Worm (Caenorhabditis elegans) whole organism, L1 larva: ENCODE measurements around the gene rpoa-1.
A peak's percentile ranks its signal among the peaks of the same experiment; 100 is the strongest.

Source experiments
- C16A3.4 ChIP-seq: fragments of 150-350 bp; optimal IDR thresholded peaks from 2 replicates; lab custom pipeline; 2014; ENCODE audit warnings: missing biosample characterization, missing genetic modification characterization
- F16B12.6 ChIP-seq: fragments of 150-350 bp; optimal IDR thresholded peaks from 2 replicates; lab custom pipeline; 2014; ENCODE audit warnings: missing biosample characterization, missing genetic modification characterization
- aha-1 ChIP-seq: fragments of 150-350 bp; optimal IDR thresholded peaks from 2 replicates; lab custom pipeline; 2014; ENCODE audit warnings: missing biosample characterization, missing genetic modification characterization
- aly-2 ChIP-seq: fragments of 150-350 bp; optimal IDR thresholded peaks from 2 replicates; lab custom pipeline; 2014; ENCODE audit warnings: missing biosample characterization, missing genetic modification characterization
- ama-1 ChIP-seq: fragments of 150-350 bp; optimal IDR thresholded peaks from 2 replicates; lab custom pipeline; 2014
- blmp-1 ChIP-seq: fragments of 150-350 bp; optimal IDR thresholded peaks from 2 replicates; lab custom pipeline; 2014; ENCODE audit warnings: missing biosample characterization, missing genetic modification characterization
- ceh-88 ChIP-seq: fragments of 200-800 bp; sonication (Bioruptor generic); IDR thresholded peaks from 2 replicates; pipeline ENCODE4 v1.3.6; 2022; ENCODE audit warnings: missing genetic modification characterization, missing compliant biosample characterization
- ceh-90 ChIP-seq: sonication (generic microtip); optimal IDR thresholded peaks from 2 replicates; lab custom pipeline; 2016; ENCODE audit warnings: missing genetic modification characterization, missing compliant biosample characterization
- dpl-1 ChIP-seq, 3 experiments: fragments of 150-350 bp in 2 of 3; sonication (generic microtip) in 1 of 3; optimal IDR thresholded peaks; 2 replicates each; lab custom pipeline; 2014 to 2017; ENCODE audit warnings: missing biosample characterization in 3 of 3, missing genetic modification characterization in 3 of 3, missing genetic modification reagents in 3 of 3
- dsc-1 ChIP-seq: sonication (generic microtip); optimal IDR thresholded peaks from 2 replicates; lab custom pipeline; 2016; ENCODE audit warnings: mild to moderate bottlenecking, missing genetic modification characterization, missing compliant biosample characterization
- efl-1 ChIP-seq, 4 experiments: fragments of 150-350 bp; optimal IDR thresholded peaks in 3 of 4; peaks in 1 of 4; 1 replicate in 1 of 4; 2 replicates in 3 of 4; lab custom pipeline; 2014; ENCODE audit warnings: missing biosample characterization in 2 of 4, missing genetic modification characterization in 2 of 4, missing genetic modification reagents in 2 of 4
- efl-3 ChIP-seq: fragments of 200-800 bp; sonication (Bioruptor generic); optimal IDR thresholded peaks from 2 replicates; lab custom pipeline; 2018; ENCODE audit warnings: mild to moderate bottlenecking, missing genetic modification characterization, missing compliant biosample characterization
- egl-13 ChIP-seq: sonication (generic microtip); optimal IDR thresholded peaks from 2 replicates; lab custom pipeline; 2016; ENCODE audit warnings: missing genotype, missing genetic modification reagents, missing genetic modification characterization, missing compliant biosample characterization
- ets-5 ChIP-seq: fragments of 200-800 bp; sonication (Bioruptor generic); IDR thresholded peaks from 2 replicates; pipeline ENCODE4 v1.3.6; 2022; ENCODE audit warnings: missing genetic modification characterization, missing compliant biosample characterization
- fkh-8 ChIP-seq: sonication (generic microtip); optimal IDR thresholded peaks from 2 replicates; lab custom pipeline; 2016; ENCODE audit warnings: mild to moderate bottlenecking, missing genetic modification characterization, missing compliant biosample characterization
- irx-1 ChIP-seq: sonication (generic microtip); optimal IDR thresholded peaks from 2 replicates; lab custom pipeline; 2016; ENCODE audit warnings: missing genetic modification characterization, missing compliant biosample characterization
- jun-1 ChIP-seq: fragments of 150-350 bp; optimal IDR thresholded peaks from 2 replicates; lab custom pipeline; 2014; ENCODE audit warnings: missing biosample characterization, missing genetic modification reagents, missing genetic modification characterization
- lin-35 ChIP-seq, 2 experiments: fragments of 150-350 bp; optimal IDR thresholded peaks; 2 replicates each; lab custom pipeline; 2014; ENCODE audit warnings: missing biosample characterization in 2 of 2, missing genetic modification characterization in 2 of 2, missing genetic modification reagents in 2 of 2
- lsy-2 ChIP-seq, 2 experiments: fragments of 150-350 bp; optimal IDR thresholded peaks; 2 replicates each; lab custom pipeline; 2014; ENCODE audit warnings: missing biosample characterization in 2 of 2, missing genetic modification characterization in 2 of 2
- mep-1 ChIP-seq: fragments of 150-350 bp; optimal IDR thresholded peaks from 2 replicates; lab custom pipeline; 2014; ENCODE audit warnings: missing biosample characterization, missing genetic modification characterization
- nhr-19 ChIP-seq: fragments of 200-800 bp; sonication (Bioruptor generic); conservative IDR thresholded peaks from 2 replicates; pipeline ENCODE4 v1.3.6; 2022; ENCODE audit warnings: missing genetic modification characterization, missing compliant biosample characterization
- nhr-28 ChIP-seq: fragments of 150-350 bp; optimal IDR thresholded peaks from 2 replicates; lab custom pipeline; 2014; ENCODE audit warnings: missing biosample characterization, missing genetic modification characterization
- nhr-47 ChIP-seq: sonication (generic microtip); optimal IDR thresholded peaks from 2 replicates; lab custom pipeline; 2016; ENCODE audit warnings: mild to moderate bottlenecking, missing genetic modification characterization, moderate library complexity, missing compliant biosample characterization
- nhr-71 ChIP-seq: sonication (generic microtip); optimal IDR thresholded peaks from 2 replicates; lab custom pipeline; 2016; ENCODE audit warnings: mild to moderate bottlenecking, missing genetic modification characterization, moderate library complexity, missing compliant biosample characterization
- nhr-76 ChIP-seq: sonication (generic microtip); optimal IDR thresholded peaks from 2 replicates; lab custom pipeline; 2017; ENCODE audit warnings: missing biosample characterization, missing genetic modification characterization
- nhr-77 ChIP-seq: fragments of 150-350 bp; optimal IDR thresholded peaks from 2 replicates; lab custom pipeline; 2014; ENCODE audit warnings: missing biosample characterization, missing genetic modification characterization
- nhr-85 ChIP-seq: sonication (generic microtip); peaks from one replicate; lab custom pipeline; 2016; ENCODE audit warnings: missing genetic modification characterization, inconsistent platforms, missing compliant biosample characterization
- pqm-1 ChIP-seq: sonication (generic microtip); optimal IDR thresholded peaks from 3 replicates; lab custom pipeline; 2017; ENCODE audit warnings: missing biosample characterization, missing genetic modification characterization
- snu-23 ChIP-seq: sonication (generic microtip); optimal IDR thresholded peaks from 2 replicates; lab custom pipeline; 2016; ENCODE audit warnings: missing genetic modification characterization, missing compliant biosample characterization
- sptf-1 ChIP-seq: fragments of 150-350 bp; optimal IDR thresholded peaks from 2 replicates; lab custom pipeline; 2014; ENCODE audit warnings: missing biosample characterization, missing genetic modification characterization
- tbx-2 ChIP-seq: sonication (generic microtip); optimal IDR thresholded peaks from 2 replicates; lab custom pipeline; 2016; ENCODE audit warnings: missing genetic modification characterization, missing compliant biosample characterization
- tlp-1 ChIP-seq: fragments of 150-350 bp; optimal IDR thresholded peaks from 2 replicates; lab custom pipeline; 2014; ENCODE audit warnings: missing biosample characterization, missing genetic modification characterization
- unc-130 ChIP-seq: fragments of 150-350 bp; optimal IDR thresholded peaks from 2 replicates; lab custom pipeline; 2017; ENCODE audit warnings: missing biosample characterization, missing genetic modification characterization, inconsistent platforms
- unc-30 ChIP-seq: sonication (generic microtip); optimal IDR thresholded peaks from 2 replicates; lab custom pipeline; 2017; ENCODE audit warnings: missing biosample characterization, missing genetic modification characterization
- xbp-1 ChIP-seq: sonication (generic microtip); optimal IDR thresholded peaks from 2 replicates; lab custom pipeline; 2016; ENCODE audit warnings: missing genetic modification characterization, missing compliant biosample characterization
- zag-1 ChIP-seq: fragments of 150-350 bp; optimal IDR thresholded peaks from 2 replicates; lab custom pipeline; 2014; ENCODE audit warnings: missing biosample characterization, missing genetic modification characterization

The rpoa-1 gene

DNA sequence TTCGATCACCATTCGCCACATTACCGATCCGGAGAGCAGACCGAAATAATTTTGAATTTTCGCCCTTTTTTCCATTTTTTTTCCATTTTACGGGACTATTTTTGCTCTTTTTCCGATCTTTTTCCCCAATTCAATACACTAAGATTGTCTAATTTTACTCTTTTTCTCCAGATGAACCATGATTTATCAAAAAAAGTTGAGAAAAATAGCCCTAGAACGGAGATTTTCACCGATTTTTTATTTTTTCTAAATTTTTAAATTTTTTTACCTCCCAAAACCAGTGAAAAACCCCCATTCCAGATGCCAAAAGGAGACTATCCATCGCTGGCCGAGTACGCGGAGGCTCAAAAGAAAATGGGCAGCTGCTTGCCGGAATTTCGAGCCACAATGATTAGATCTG is 34.8 kb upstream of the rpoa-1 start, which contains the start of gene Y54G9A.9:
Gene Y54G9A.9 (plus strand): TSS at position 301 of the 400 bp plus-strand sequence.
- no peak for TF ChIP-seq irx-1
- no peak for TF ChIP-seq sptf-1 (tag; lab: Kevin White, UChicago)
- no peak for TF ChIP-seq ceh-88 (GFP tag; lab: Robert Waterston, UW)
- TF ChIP-seq unc-30 (tag; lab: Kevin White, UChicago), result no peak
- TF ChIP-seq nhr-71, result no peak
- no peak for TF ChIP-seq egl-13 (tag; lab: Kevin White, UChicago)
- TF ChIP-seq efl-3, result no peak
- no peak for TF ChIP-seq C16A3.4 (tag; lab: Kevin White, UChicago)
- TF ChIP-seq mep-1 (tag; lab: Kevin White, UChicago), result no peak
- no peak for TF ChIP-seq nhr-47 (tag; lab: Kevin White, UChicago)
- no peak for TF ChIP-seq dsc-1 (tag; lab: Kevin White, UChicago)
- no peak for TF ChIP-seq dpl-1 (GFP tag; optimal IDR thresholded peaks at IDR 0.05; lab: Kevin White, UChicago)
- no peak for TF ChIP-seq ceh-90 (tag; lab: Kevin White, UChicago)
- no peak for TF ChIP-seq tbx-2 (tag; lab: Kevin White, UChicago)
- no peak for TF ChIP-seq blmp-1 (tag; lab: Kevin White, UChicago)
- TF ChIP-seq ama-1, result no peak
- TF ChIP-seq zag-1 (tag; lab: Kevin White, UChicago), result no peak

DNA sequence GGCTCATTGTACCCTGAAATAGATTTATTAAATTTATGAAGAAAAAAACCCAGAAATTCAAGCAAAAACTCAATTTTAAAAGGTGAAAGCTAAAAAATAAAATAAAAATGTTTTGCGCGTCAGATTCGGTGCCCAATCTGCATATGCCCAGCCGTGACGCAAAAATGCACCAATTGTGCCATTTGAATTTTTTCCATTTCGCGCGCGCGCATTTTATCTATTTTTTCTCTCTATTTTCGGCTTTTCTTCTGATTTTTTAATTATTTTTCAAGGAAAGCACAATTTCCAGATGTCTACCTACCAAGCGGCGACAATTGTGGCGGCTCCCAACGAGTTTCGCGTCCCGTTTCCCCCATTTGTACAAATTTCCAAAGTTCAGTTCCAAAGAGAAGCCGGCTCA is 31.2 kb upstream of the rpoa-1 start, which contains the start of the genes Y54G9A.7 and bub-3:
Gene Y54G9A.7 (minus strand): TSS at position 7 of the 400 bp plus-strand sequence.
Gene bub-3 (plus strand): TSS at position 270 of the 400 bp plus-strand sequence.
- TF ChIP-seq lin-35 (GFP tag; optimal IDR thresholded peaks at IDR 0.05; lab: Kevin White, UChicago) (peak; percentile 61 to 75), lsy-2 (tag; optimal IDR thresholded peaks at IDR 0.05; lab: Kevin White, UChicago) (peak; percentile 36 to 43), dpl-1 (GFP tag; optimal IDR thresholded peaks at IDR 0.05; lab: Kevin White, UChicago) (peak; percentile 48 to 70 (median 60)), nhr-77 (peak; percentile 4), sptf-1 (tag; lab: Kevin White, UChicago) (no peak), F16B12.6 (tag; lab: Kevin White, UChicago) (peak; percentile 84), ama-1 (no peak), unc-130 (peak; percentile 25), snu-23 (GFP tag; lab: Kevin White, UChicago) (peak; percentile 40), nhr-76 (tag; lab: Kevin White, UChicago) (no peak), nhr-85 (tag; lab: Kevin White, UChicago) (peak; percentile 58), efl-1 (optimal IDR thresholded peaks at IDR 0.05; lab: Kevin White, UChicago) (peak; percentile 45 to 71), efl-1 (GFP tag; optimal IDR thresholded peaks at IDR 0.05 in 1 of 2; lab: Kevin White, UChicago) (peak; percentile 74 to 96), xbp-1 (peak; percentile 11)

DNA sequence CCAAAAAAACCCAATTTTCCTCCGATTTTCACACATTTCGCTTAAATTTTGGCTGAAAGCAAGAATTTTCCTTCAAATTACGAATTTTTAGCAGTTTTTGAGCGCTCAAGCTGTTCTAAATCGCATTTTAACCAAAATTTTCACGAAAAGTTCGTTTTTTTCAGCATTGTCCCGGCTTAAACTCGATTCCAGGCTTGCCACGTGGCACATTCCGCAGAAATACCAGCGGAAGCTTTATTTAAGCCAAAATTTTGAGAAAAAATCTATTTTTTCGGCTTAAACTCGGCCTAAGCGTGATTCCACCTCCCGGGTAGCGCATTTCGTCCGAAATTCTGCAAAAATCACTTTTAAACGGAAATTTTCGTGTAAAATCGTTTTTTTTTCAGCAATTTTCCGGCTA is 29.2 kb upstream of the rpoa-1 start:
- peak; percentile 1 for TF ChIP-seq nhr-85 (tag; lab: Kevin White, UChicago)
- TF ChIP-seq nhr-19, result no peak

DNA sequence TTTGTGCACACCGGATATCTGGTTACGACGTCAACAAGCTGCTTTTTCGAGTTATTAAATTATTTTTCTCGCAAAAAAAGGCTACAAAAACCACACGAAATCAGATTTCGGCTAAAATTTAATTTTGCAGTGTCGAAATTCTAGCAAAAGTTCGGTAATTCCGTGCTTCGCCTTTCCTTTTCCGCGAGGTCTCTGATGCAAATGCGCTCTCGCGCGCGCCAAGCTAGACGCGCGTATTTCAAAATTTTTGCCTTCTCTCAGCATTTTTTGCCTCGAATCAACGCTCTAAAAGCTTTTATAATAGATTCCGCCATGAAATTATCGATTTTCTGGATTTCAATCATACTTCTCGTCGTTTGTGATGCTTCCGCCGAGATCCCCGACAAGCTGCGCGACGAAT is 28.2 kb upstream of the rpoa-1 start, which contains the start of gene Y54G9A.5:
Gene Y54G9A.5 (plus strand): TSS at position 245 of the 400 bp plus-strand sequence.
- no peak for TF ChIP-seq nhr-28
- TF ChIP-seq ets-5 (GFP tag; lab: Robert Waterston, UW), result 0 out of 2 replicates have a peak, but pooled peaks have one; percentile 26
- TF ChIP-seq pqm-1, result no peak
- TF ChIP-seq dpl-1 (GFP tag; optimal IDR thresholded peaks at IDR 0.05; lab: Kevin White, UChicago), result peak in 2 of 3 experiments; percentile 4 to 61
- peak in 1 of 2 experiments; percentile 70 for TF ChIP-seq lin-35 (GFP tag; optimal IDR thresholded peaks at IDR 0.05; lab: Kevin White, UChicago)
- TF ChIP-seq tlp-1 (tag; lab: Kevin White, UChicago), result no peak
- peak; percentile 43 to 93 for TF ChIP-seq efl-1 (optimal IDR thresholded peaks at IDR 0.05; lab: Kevin White, UChicago)
- peak; percentile 55 to 95 for TF ChIP-seq efl-1 (GFP tag; optimal IDR thresholded peaks at IDR 0.05 in 1 of 2; lab: Kevin White, UChicago)
- TF ChIP-seq ceh-88 (GFP tag; lab: Robert Waterston, UW), result no peak

DNA sequence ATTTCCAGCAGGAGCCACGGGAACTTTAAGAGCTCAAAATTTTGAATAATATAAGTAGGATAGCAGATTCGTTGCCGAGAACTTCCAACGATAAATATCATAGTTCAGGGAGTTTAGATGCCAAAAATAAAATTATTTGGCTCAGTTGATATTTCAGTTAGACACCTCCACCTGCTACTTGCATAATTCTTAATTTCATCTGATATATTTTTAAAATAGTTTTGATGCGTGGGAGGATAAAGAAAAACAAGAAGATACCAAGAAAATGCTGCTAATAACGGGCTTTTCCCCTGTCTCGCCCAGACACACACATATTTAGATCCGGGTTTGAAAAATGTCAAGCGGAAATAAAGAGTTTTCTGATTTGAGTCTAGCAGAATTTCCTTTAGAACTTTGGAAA is 26.6 kb upstream of the rpoa-1 start, which contains the start of gene sre-46:
Gene sre-46 (minus strand): TSS at position 101 of the 400 bp plus-strand sequence.
- TF ChIP-seq pqm-1 (no peak), nhr-85 (tag; lab: Kevin White, UChicago) (no peak), tlp-1 (tag; lab: Kevin White, UChicago) (no peak), fkh-8 (tag; lab: Kevin White, UChicago) (no peak), jun-1 (no peak), aly-2 (tag; lab: Kevin White, UChicago) (no peak), aha-1 (no peak)
